Fruit fly (Drosophila melanogaster) whole organism: ENCODE results near the gene CG34001.

Experiments
- CG8478 ChIP-seq: fragments of >200 bp; optimal IDR thresholded peaks from 2 replicates; lab custom pipeline; 2018; ENCODE audit warnings: inconsistent platforms
- Dll ChIP-seq: fragments of >200 bp; optimal IDR thresholded peaks from 2 replicates; lab custom pipeline; 2017
- EcR ChIP-seq, 2 experiments: fragments of >200 bp; optimal IDR thresholded peaks; 2 replicates each; lab custom pipeline; 2017; ENCODE audit warnings: missing biosample characterization in 2 of 2, missing genetic modification characterization in 2 of 2, missing genetic modification reagents in 2 of 2
- pan ChIP-seq: fragments of >200 bp; optimal IDR thresholded peaks from 2 replicates; lab custom pipeline; 2017
- psq ChIP-seq: fragments of >200 bp; optimal IDR thresholded peaks from 2 replicates; lab custom pipeline; 2017
- usp ChIP-seq: fragments of >200 bp; optimal IDR thresholded peaks from 2 replicates; lab custom pipeline; 2017; ENCODE audit warnings: missing biosample characterization, missing genetic modification characterization, mixed read lengths

The CG34001 gene

DNA sequence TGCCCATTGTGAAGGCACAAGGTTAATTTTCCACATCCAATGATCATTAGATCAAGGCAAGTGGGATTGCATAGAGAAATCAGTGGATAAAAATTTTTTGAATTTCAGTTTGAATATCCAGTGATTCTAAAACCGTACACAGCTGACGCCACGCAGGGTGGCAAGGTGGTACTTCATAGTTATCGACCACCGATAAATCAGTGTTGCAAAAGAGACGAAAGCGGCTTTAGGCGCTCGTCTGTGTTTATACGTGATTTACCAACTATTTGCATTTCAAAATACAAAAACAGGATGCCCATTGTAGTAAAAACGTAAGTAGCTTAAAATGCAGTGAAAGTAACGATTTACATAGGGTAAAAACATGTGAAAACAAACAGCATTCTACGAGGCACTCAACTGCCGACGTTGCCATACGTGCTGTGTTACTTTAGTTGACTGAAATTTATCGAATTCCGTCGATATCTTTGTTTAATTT lies at the start of gene CG34001, which contains the start of the genes CG42535 and hay:
Gene CG34001 (plus strand): TSS at position 195 of the 475 bp plus-strand sequence.
Gene CG42535 (minus strand): TSS at position 51 of the 475 bp plus-strand sequence.
Gene hay (plus strand): TSS at position 195 of the 475 bp plus-strand sequence.
- TF ChIP-seq EcR (GFP tag; optimal IDR thresholded peaks at IDR 0.05; lab: Kevin White, UChicago) = no peak
- no peak for TF ChIP-seq CG8478
- TF ChIP-seq usp (GFP tag; lab: Kevin White, UChicago) = no peak
- no peak for TF ChIP-seq psq (lab: Kevin White, UChicago)
- no peak for TF ChIP-seq Dll (lab: Kevin White, UChicago)
- no peak for TF ChIP-seq pan (lab: Kevin White, UChicago)

DNA sequence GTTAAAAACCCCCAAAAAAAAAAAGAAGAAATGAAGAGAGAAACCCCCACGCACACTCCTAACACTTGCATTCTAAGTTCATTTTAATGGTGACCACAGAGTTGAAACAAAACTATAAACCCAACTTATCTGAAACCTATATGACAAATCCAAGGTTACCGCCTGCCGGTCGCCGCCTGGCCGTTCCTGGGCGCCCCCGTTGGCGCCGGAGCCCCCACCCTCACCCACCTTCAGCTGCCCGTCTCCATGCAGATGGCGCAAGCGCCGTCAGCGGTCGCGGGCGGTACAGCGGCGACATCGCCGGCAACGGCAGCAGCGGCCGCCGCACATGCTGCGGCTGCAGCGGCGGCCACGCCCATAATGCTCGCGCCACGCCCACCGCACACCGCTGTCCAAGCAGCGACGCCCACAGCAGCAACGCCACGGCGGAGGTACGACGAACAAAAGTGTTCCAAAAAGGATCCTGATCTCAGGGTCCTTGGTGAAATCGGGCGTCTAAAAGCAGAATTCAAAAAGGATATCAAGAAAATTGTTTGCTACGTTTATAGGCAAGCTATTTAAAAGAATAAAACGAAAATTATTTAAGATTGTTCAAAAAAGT lies 49.1 kb upstream of the CG34001 start:
- no peak for TF ChIP-seq Dll (lab: Kevin White, UChicago)
- TF ChIP-seq pan (lab: Kevin White, UChicago) = no peak
- TF ChIP-seq psq (lab: Kevin White, UChicago) = no peak
- no peak for TF ChIP-seq usp (GFP tag; lab: Kevin White, UChicago)
- no peak for TF ChIP-seq EcR (GFP tag; optimal IDR thresholded peaks at IDR 0.05; lab: Kevin White, UChicago)
- no peak for TF ChIP-seq CG8478

DNA sequence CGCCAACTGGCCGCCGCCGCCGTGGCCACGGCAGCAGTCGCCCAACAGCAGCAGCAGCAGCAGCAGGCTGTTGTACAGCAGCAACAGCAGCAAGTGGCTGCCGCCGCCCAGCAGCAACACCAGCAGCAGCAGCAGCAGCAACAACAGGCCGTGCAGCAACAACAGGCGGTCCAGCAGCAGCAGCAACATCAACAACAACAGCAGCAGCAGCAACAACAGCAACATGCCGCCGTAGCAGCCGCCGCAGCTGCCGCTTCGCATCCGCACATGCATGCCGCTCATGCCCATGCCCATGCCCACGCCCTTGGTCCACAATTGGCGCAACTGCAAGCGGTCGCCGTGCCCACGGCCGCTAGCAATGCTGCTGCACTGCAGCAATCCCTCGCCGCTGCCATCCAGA lies 45.9 kb upstream of the CG34001 start:
- no peak for TF ChIP-seq Dll (lab: Kevin White, UChicago)
- no peak for TF ChIP-seq EcR (GFP tag; optimal IDR thresholded peaks at IDR 0.05; lab: Kevin White, UChicago)
- no peak for TF ChIP-seq CG8478
- TF ChIP-seq pan (lab: Kevin White, UChicago) = no peak
- TF ChIP-seq usp (GFP tag; lab: Kevin White, UChicago) = no peak
- no peak for TF ChIP-seq psq (lab: Kevin White, UChicago)

DNA sequence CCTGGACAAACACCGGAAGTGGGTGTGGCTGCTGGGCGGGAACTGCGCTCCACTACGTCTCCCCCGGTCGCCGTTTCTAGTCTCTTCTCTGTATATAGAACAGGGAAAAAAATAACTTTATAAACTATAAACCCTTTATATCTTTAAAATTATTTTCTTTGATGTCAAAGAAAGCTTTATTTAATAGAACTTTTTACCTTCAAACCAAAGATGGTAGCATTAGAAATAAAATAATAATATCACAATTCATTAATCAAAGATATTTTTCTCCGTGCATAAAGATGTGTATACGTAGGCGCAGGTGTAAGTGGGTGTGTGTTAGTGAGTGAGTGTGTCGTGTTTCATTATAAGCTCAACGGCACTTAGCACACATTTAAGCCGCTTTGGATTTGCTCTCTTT lies 31.4 kb upstream of the CG34001 start:
- TF ChIP-seq usp (GFP tag; lab: Kevin White, UChicago) = no peak
- no peak for TF ChIP-seq pan (lab: Kevin White, UChicago)
- no peak for TF ChIP-seq Dll (lab: Kevin White, UChicago)
- no peak for TF ChIP-seq EcR (GFP tag; optimal IDR thresholded peaks at IDR 0.05; lab: Kevin White, UChicago)
- no peak for TF ChIP-seq psq (lab: Kevin White, UChicago)
- TF ChIP-seq CG8478 = no peak

DNA sequence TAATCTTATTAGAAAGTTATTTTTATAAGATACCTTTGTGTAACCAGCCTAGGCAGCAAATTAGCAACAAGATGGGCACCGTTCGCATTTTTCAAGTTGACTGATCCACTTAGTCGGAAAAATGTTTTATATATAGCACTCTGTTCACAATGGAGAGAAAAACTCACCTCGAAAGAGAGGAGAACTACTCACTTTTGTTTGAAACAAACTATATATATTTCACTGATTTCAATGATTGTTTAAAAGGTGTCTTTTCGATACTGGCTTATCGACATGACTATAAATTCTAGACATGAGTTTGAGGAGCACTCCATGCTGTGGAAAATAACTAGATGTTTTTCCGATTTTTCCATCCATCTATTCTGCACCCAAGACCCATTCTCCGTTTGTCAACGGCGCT lies 7.4 kb upstream of the CG34001 start, which contains the start of gene CG42521:
Gene CG42521 (minus strand): TSS at position 101 of the 400 bp plus-strand sequence.
- no peak for TF ChIP-seq usp (GFP tag; lab: Kevin White, UChicago)
- TF ChIP-seq CG8478 = no peak
- TF ChIP-seq Dll (lab: Kevin White, UChicago) = no peak
- no peak for TF ChIP-seq EcR (GFP tag; optimal IDR thresholded peaks at IDR 0.05; lab: Kevin White, UChicago)
- no peak for TF ChIP-seq pan (lab: Kevin White, UChicago)
- TF ChIP-seq psq (lab: Kevin White, UChicago) = no peak

DNA sequence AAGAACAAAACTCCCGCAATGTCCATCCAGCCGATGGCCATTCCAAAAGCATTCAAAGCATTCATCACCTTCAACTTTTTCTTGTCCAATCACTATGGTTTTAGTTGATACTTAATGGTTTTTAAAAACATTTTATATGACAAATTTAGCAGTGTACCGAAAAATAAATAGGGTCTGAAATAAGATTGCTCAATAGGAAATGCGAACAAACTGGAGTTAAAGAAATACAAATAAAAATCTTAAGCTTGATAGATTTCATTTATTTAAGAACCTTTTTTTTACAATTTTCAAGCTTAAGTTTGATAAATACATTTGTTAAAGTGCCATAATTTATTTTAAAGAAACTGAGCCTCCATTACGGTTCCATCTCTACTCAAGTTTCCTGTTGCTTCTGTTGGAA lies 5.4 kb upstream of the CG34001 start, which contains the start of gene CG43127:
Gene CG43127 (minus strand): TSS at position 101 of the 400 bp plus-strand sequence.
- TF ChIP-seq Dll (lab: Kevin White, UChicago) (no peak), pan (lab: Kevin White, UChicago) (no peak), psq (lab: Kevin White, UChicago) (no peak), EcR (GFP tag; optimal IDR thresholded peaks at IDR 0.05; lab: Kevin White, UChicago) (no peak), usp (GFP tag; lab: Kevin White, UChicago) (no peak), CG8478 (no peak)

DNA sequence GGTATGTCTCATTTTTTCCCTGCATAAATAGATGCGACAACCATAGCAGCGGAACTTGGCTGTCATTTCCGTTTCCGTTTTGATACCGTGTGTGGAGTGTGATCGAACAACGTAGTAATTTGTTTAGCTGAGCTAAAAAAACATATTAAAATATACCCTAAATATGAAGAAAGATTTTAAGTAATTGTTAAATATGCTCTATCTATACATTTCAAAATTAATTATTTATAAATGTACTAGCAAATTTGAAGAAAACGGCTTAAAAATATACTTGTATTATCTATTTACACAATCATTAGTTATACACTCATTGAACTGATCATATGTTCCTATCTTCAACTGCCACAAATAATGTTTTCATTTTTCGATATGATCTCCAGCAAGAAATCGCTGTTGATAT lies 4.7 kb upstream of the CG34001 start, which contains the start of gene CG34238:
Gene CG34238 (plus strand): TSS at position 301 of the 400 bp plus-strand sequence.
- TF ChIP-seq EcR (GFP tag; optimal IDR thresholded peaks at IDR 0.05; lab: Kevin White, UChicago) (no peak), Dll (lab: Kevin White, UChicago) (no peak), CG8478 (no peak), usp (GFP tag; lab: Kevin White, UChicago) (no peak), pan (lab: Kevin White, UChicago) (no peak), psq (lab: Kevin White, UChicago) (no peak)

DNA sequence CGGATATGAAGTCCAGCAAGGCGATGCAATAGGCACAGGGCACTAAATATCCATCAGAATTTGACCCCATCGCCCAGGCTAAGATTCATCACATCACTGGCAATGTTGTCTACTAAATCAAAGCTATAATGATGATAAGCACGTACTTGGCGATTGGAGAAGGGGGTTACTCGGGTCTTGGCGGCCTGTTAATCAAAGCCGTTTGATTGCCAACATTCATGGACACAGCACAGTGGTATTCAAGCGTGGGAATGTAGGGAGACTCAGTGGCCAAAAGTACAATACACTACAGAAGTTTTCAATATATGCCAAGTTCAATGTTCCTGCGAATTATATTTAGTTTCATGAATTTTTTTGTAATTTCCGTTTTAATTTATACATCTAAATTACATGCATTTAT lies 2.5 kb upstream of the CG34001 start, which contains the start of gene CG14151:
Gene CG14151 (minus strand): TSS at position 101 of the 400 bp plus-strand sequence.
- no peak for TF ChIP-seq psq (lab: Kevin White, UChicago)
- no peak for TF ChIP-seq pan (lab: Kevin White, UChicago)
- no peak for TF ChIP-seq Dll (lab: Kevin White, UChicago)
- TF ChIP-seq EcR (GFP tag; optimal IDR thresholded peaks at IDR 0.05; lab: Kevin White, UChicago) = no peak
- no peak for TF ChIP-seq usp (GFP tag; lab: Kevin White, UChicago)
- no peak for TF ChIP-seq CG8478

DNA sequence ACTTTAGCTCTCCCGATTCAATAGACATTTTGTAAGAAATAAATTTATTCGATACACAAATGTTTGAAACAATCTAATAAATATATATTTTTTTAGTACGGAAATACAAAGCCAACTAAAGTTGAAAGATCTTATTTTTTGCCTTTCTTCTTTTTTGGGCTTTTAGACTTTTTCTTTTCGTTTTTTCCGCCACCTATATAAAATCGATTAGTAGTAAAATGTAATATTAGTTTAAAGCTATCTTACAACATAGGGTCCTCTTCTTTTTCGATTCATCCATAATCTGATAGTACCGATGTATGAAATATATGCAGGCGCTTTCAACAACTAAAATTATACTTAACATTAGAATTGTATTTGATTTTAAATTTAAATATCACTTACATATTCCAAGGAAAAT lies 910 bp upstream of the CG34001 start, which contains the start of gene CG42536:
Gene CG42536 (minus strand): TSS at position 101 of the 400 bp plus-strand sequence.
- no peak for TF ChIP-seq CG8478
- TF ChIP-seq usp (GFP tag; lab: Kevin White, UChicago) = no peak
- TF ChIP-seq pan (lab: Kevin White, UChicago) = no peak
- no peak for TF ChIP-seq Dll (lab: Kevin White, UChicago)
- TF ChIP-seq EcR (GFP tag; optimal IDR thresholded peaks at IDR 0.05; lab: Kevin White, UChicago) = no peak
- no peak for TF ChIP-seq psq (lab: Kevin White, UChicago)

DNA sequence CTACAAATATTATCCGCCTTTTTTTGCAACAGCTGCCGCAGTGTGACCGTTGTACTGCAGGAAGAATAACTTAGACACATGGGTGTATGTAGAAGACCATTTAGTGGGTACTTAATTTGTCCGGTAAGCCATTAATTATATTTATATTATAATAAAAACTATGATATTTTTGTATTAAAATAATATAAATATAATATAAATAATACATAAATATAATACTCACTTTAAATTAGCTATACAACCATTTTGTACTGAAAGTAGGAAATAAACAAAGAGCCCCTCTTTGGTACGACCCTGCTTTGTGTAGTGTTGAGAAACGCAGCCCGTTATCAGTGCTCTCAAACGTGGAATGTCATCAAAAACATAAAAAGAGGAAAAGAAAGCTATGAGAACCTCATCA lies 6.9 kb downstream of the CG34001 start, which contains the start of gene Cnep1r2:
Gene Cnep1r2 (plus strand): TSS at position 328 of the 400 bp plus-strand sequence.
- TF ChIP-seq pan (lab: Kevin White, UChicago) = no peak
- no peak for TF ChIP-seq psq (lab: Kevin White, UChicago)
- TF ChIP-seq CG8478 = no peak
- no peak for TF ChIP-seq usp (GFP tag; lab: Kevin White, UChicago)
- no peak for TF ChIP-seq EcR (GFP tag; optimal IDR thresholded peaks at IDR 0.05; lab: Kevin White, UChicago)
- TF ChIP-seq Dll (lab: Kevin White, UChicago) = no peak

DNA sequence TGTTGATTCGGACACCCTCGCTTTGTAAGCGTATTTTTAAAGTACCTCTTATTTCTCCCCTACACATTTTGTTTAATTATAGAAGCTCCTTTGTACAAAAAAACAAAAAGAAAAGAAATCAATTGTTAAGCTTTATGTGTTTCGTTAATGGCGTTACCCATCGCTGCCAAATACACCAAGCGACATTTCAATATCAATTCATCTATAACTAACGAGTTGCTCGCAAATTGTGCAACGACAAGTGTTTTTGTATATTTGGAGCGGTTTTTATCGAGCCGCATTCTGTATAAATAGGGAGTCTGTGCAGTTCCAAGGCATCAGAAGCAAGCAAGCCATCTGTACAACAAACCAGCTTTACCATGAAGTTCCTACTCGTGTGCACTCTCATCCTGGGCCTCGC lies 8.6 kb downstream of the CG34001 start, which contains the start of gene CG18628:
Gene CG18628 (plus strand): TSS at position 301 of the 400 bp plus-strand sequence.
- no peak for TF ChIP-seq psq (lab: Kevin White, UChicago)
- no peak for TF ChIP-seq pan (lab: Kevin White, UChicago)
- no peak for TF ChIP-seq CG8478
- no peak for TF ChIP-seq usp (GFP tag; lab: Kevin White, UChicago)
- no peak for TF ChIP-seq EcR (GFP tag; optimal IDR thresholded peaks at IDR 0.05; lab: Kevin White, UChicago)
- no peak for TF ChIP-seq Dll (lab: Kevin White, UChicago)
